Worm (Caenorhabditis elegans): ENCODE results near the gene T26A5.8.

Gene T26A5.8

DNA sequence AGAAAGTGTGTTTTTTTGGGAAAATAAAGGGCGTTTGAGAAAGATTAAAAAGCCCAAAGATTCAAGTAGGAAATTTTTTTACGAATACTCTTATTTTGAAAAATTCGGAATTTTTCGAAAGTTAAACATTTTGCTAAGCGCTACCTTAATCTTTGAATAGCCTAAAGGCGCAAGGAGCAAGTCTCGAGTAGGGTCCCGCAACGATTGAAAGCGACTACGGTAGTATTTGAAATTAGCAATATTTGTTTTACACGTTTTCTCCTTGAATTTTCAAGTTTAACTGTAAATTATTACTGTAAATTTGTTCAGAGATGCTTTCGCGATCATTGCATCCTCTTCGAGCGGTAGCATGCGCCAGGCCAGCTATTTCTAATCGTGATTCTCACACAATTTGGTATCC lies 2.3 kb upstream of the T26A5.8 start, which contains the start of gene nduf-2.2:
nduf-2.2 (plus strand) TSS at position 310 of the 400 bp plus-strand sequence.
- TF ChIP-seq C34F6.9 (tag; optimal IDR thresholded peaks at IDR 0.05), result no peak
- TF ChIP-seq zag-1 (tag; optimal IDR thresholded peaks at IDR 0.05), result no peak
- no peak for TF ChIP-seq nhr-11 (tag; optimal IDR thresholded peaks at IDR 0.05)
- TF ChIP-seq peb-1 (tag; optimal IDR thresholded peaks at IDR 0.05), result no peak
- no peak for TF ChIP-seq unc-39 (tag; optimal IDR thresholded peaks at IDR 0.05)

DNA sequence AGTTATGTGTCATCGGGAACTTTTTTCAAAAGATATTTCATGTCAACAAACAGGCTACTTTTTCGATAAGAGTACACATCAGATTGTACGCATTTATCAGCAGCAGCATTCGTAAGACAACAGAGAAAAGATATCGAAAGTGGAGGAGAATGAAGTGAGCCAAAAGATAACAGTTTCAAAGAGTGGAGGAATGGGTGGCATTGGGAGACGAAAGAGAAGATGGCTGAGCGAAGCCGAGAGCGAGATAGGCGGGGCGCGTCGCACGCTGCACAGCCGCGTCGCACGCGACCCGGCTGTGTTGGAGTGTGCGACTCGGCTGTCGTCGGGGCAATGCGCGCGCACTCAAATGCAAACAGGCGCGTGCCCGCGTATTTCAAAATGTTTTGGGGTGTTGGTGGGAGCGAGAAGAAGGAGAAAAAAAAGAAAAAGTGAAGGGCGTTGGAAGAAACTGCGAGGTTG lies 1.5 kb upstream of the T26A5.8 start:
- TF ChIP-seq fos-1 (tag; optimal IDR thresholded peaks at IDR 0.05) (peak; percentile 98), lin-11 (tag; optimal IDR thresholded peaks at IDR 0.05) (peak; percentile 67), C34F6.9 (tag; optimal IDR thresholded peaks at IDR 0.05) (peak; percentile 79), nhr-6 (tag; optimal IDR thresholded peaks at IDR 0.05) (peak; percentile 10), ama-1 (optimal IDR thresholded peaks at IDR 0.05) (peak; percentile 85), ceh-16 (tag; optimal IDR thresholded peaks at IDR 0.05) (peak; percentile 62), lin-13 (GFP tag; optimal IDR thresholded peaks at IDR 0.05) (peak; percentile 66), Y55F3AM.14 (GFP tag; optimal IDR thresholded peaks at IDR 0.05) (peak; percentile 89), unc-55 (GFP tag; optimal IDR thresholded peaks at IDR 0.05) (peak; percentile 85), mbf-1 (tag; optimal IDR thresholded peaks at IDR 0.05) (no peak), ztf-4 (tag; optimal IDR thresholded peaks at IDR 0.05) (peak; percentile 43), gmeb-1 (tag; optimal IDR thresholded peaks at IDR 0.05) (peak; percentile 85), crh-2 (tag; optimal IDR thresholded peaks at IDR 0.05) (peak; percentile 88), elt-3 (tag; optimal IDR thresholded peaks at IDR 0.05) (no peak), unc-62 (GFP tag; optimal IDR thresholded peaks at IDR 0.05) (no peak), elt-1 (tag; optimal IDR thresholded peaks at IDR 0.05) (no peak), peb-1 (tag; optimal IDR thresholded peaks at IDR 0.05) (peak; percentile 1), alr-1 (tag; optimal IDR thresholded peaks at IDR 0.05) (no peak), sma-3 (GFP tag; optimal IDR thresholded peaks at IDR 0.05) (peak; percentile 91), mdl-1 (tag; optimal IDR thresholded peaks at IDR 0.05) (peak; percentile 85 to 92), sem-4 (tag; optimal IDR thresholded peaks at IDR 0.05) (peak; percentile 68), ceh-82 (tag; optimal IDR thresholded peaks at IDR 0.05) (peak; percentile 66), nhr-129 (tag; optimal IDR thresholded peaks at IDR 0.05) (peak; percentile 83), lsy-2 (tag; optimal IDR thresholded peaks at IDR 0.05) (peak; percentile 75 to 83), mab-5 (tag; optimal IDR thresholded peaks at IDR 0.05) (peak; percentile 79), snpc-4 (tag; optimal IDR thresholded peaks at IDR 0.05) (peak; percentile 40), blmp-1 (tag; optimal IDR thresholded peaks at IDR 0.05; ENCODE audit: insufficient read depth) (peak; percentile 65), zag-1 (tag; optimal IDR thresholded peaks at IDR 0.05) (peak; percentile 73), nhr-77 (tag; optimal IDR thresholded peaks at IDR 0.05) (no peak), sma-9 (GFP tag; optimal IDR thresholded peaks at IDR 0.05) (peak; percentile 80), sma-9 (tag; optimal IDR thresholded peaks at IDR 0.05) (no peak), nhr-21 (tag; optimal IDR thresholded peaks at IDR 0.05) (peak; percentile 86), nhr-23 (tag; optimal IDR thresholded peaks at IDR 0.05) (no peak), F13H6.1 (tag; optimal IDR thresholded peaks at IDR 0.05) (peak; percentile 94)

DNA sequence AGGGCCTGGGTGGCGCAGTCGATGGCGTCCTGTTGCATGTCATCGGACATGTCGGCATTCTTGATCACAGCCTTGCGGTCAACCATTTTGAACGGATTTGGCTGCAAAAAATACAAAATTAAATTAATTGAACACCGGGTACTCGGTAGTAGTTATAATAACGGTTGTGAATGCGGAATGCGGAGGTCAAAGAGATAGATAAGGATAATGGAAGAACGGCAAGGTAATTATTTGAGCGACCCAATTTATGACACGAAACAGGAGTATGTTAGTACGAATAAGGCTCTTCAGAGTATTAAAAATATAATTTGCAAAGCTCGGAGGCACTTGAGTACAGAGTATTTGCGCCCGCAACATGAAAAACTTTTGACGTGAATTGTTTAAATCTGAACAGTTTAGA lies 1.0 kb upstream of the T26A5.8 start, which contains the start of gene dlc-1:
dlc-1 (minus strand) TSS at position 101 of the 400 bp plus-strand sequence.
- TF ChIP-seq ama-1 (optimal IDR thresholded peaks at IDR 0.05) (no peak), ZK546.5 (tag; optimal IDR thresholded peaks at IDR 0.05) (no peak), crh-2 (tag; optimal IDR thresholded peaks at IDR 0.05) (no peak), ztf-4 (tag; optimal IDR thresholded peaks at IDR 0.05) (no peak), mbf-1 (tag; optimal IDR thresholded peaks at IDR 0.05) (no peak), nhr-6 (tag; optimal IDR thresholded peaks at IDR 0.05) (no peak), nhr-77 (tag; optimal IDR thresholded peaks at IDR 0.05) (no peak), ceh-82 (tag; optimal IDR thresholded peaks at IDR 0.05) (no peak), lin-39 (tag; optimal IDR thresholded peaks at IDR 0.05) (no peak), mdl-1 (tag; optimal IDR thresholded peaks at IDR 0.05) (no peak), F13H6.1 (tag; optimal IDR thresholded peaks at IDR 0.05) (no peak), dmd-4 (tag; optimal IDR thresholded peaks at IDR 0.05) (no peak), zag-1 (tag; optimal IDR thresholded peaks at IDR 0.05) (no peak), nhr-11 (tag; optimal IDR thresholded peaks at IDR 0.05) (no peak), aly-2 (tag; optimal IDR thresholded peaks at IDR 0.05) (no peak)
